Worm (Caenorhabditis elegans) whole organism, L1 larva: ENCODE data around the gene Y38H6A.5.

Source experiments
- jun-1 ChIP-seq: fragments of 150-350 bp; optimal IDR thresholded peaks from 2 replicates; lab custom pipeline; 2014; ENCODE audit warnings: missing biosample characterization, missing genetic modification reagents, missing genetic modification characterization
- nhr-77 ChIP-seq: fragments of 150-350 bp; optimal IDR thresholded peaks from 2 replicates; lab custom pipeline; 2014; ENCODE audit warnings: missing biosample characterization, missing genetic modification characterization
- tbx-2 ChIP-seq: sonication (generic microtip); optimal IDR thresholded peaks from 2 replicates; lab custom pipeline; 2016; ENCODE audit warnings: missing genetic modification characterization, missing compliant biosample characterization

Gene Y38H6A.5

ce11 chrV:20279811-20280317 is 55.3 kb downstream of the Y38H6A.5 start, which contains the start of gene pqn-94:
Gene pqn-94 (minus strand): TSS chrV:20279861.
- no peak for TF ChIP-seq jun-1 (tag; lab: Kevin White, UChicago)
- TF ChIP-seq nhr-77: peak; percentile 32
- peak; percentile 0 for TF ChIP-seq tbx-2 (tag; lab: Kevin White, UChicago)
